Worm (Caenorhabditis elegans): ENCODE measurements around the gene ulp-4.

DNA sequence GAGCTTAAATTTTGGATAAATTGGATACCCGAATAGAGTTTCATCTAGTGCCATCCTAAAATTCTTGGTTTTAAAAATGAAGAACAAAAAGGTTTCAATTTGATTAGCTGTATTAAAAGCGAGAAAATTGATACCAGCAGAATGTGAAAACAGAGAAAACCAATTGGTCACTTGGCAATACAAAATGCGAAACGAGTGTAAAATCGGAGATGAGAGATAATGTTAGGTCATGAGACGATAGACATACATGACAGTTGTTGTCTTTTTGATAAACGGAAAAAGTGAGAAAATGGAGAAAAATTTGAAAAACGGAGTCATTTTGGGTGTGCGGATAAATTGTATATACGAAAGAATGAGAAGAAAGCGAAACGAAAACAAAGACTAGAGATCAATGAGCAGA is 24.8 kb upstream of the ulp-4 start, which contains the start of gene sfxn-5:
- TF ChIP-seq tbx-2 (tag; optimal IDR thresholded peaks at IDR 0.05), result no peak
- TF ChIP-seq nhr-23 (tag; optimal IDR thresholded peaks at IDR 0.05), result no peak
- TF ChIP-seq unc-62 (GFP tag; optimal IDR thresholded peaks at IDR 0.05), result no peak
- no peak for TF ChIP-seq nhr-237 (tag; optimal IDR thresholded peaks at IDR 0.05)
